Fruit fly (Drosophila melanogaster): ENCODE results near the gene nkd.

DNA sequence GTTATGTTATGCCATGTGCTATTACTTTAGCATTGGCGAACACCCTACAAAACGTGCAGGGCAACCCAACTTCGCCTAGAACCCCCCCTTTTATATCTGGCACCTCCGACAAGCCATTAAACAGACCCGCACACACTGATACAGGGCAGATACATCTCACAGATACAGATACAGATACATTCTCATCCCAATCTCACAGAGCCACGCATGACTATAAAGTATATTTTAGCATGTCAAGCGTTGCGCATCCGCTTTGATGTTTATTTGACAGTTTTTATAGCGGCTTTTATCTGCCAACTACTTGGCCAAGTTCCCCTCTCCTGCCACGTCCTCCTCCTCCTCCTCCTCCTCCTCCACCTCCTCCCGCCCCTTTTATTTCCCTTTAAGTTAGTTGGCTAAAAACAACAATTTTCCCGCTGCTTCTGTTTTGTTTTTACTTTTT, 25.9 kb downstream of the nkd start:
- no peak for TF ChIP-seq CG12236 (GFP tag; optimal IDR thresholded peaks at IDR 0.05)
- TF ChIP-seq esg (GFP tag; conservative IDR thresholded peaks at IDR 0.05): no peak
- no peak for TF ChIP-seq CG18599 (GFP tag; optimal IDR thresholded peaks at IDR 0.05)
- no peak for TF ChIP-seq br (optimal IDR thresholded peaks at IDR 0.05)
- TF ChIP-seq YL-1 (GFP tag; optimal IDR thresholded peaks at IDR 0.05): no peak
- TF ChIP-seq trh (GFP tag; optimal IDR thresholded peaks at IDR 0.05): no peak
- TF ChIP-seq CG18764 (GFP tag; optimal IDR thresholded peaks at IDR 0.05): no peak
- TF ChIP-seq Kr (GFP tag; optimal IDR thresholded peaks at IDR 0.05): no peak
- no peak for TF ChIP-seq CG3281 (GFP tag; optimal IDR thresholded peaks at IDR 0.05)
- TF ChIP-seq pfk (GFP tag; optimal IDR thresholded peaks at IDR 0.05): no peak
- no peak for TF ChIP-seq crc (GFP tag; optimal IDR thresholded peaks at IDR 0.05)
- TF ChIP-seq CG12769 (tag; optimal IDR thresholded peaks at IDR 0.05): peak; percentile 83
- TF ChIP-seq exex (tag; optimal IDR thresholded peaks at IDR 0.05): no peak
- TF ChIP-seq Sin3A (optimal IDR thresholded peaks at IDR 0.05): no peak
